Worm (Caenorhabditis elegans) whole organism, L1 larva: ENCODE results near the gene F22B5.10.

ENCODE experiments used
- C34B4.2 ChIP-seq: sonication (generic microtip); optimal IDR thresholded peaks from 2 replicates; lab custom pipeline; 2017; ENCODE audit warnings: mild to moderate bottlenecking, missing genetic modification characterization, missing compliant biosample characterization
- F16B12.6 ChIP-seq: fragments of 150-350 bp; optimal IDR thresholded peaks from 2 replicates; lab custom pipeline; 2014; ENCODE audit warnings: missing biosample characterization, missing genetic modification characterization
- Y116A8C.19 ChIP-seq: sonication (generic microtip); optimal IDR thresholded peaks from 2 replicates; lab custom pipeline; 2016; ENCODE audit warnings: missing compliant biosample characterization, missing genetic modification characterization, borderline replicate concordance
- blmp-1 ChIP-seq: fragments of 150-350 bp; optimal IDR thresholded peaks from 2 replicates; lab custom pipeline; 2014; ENCODE audit warnings: missing biosample characterization, missing genetic modification characterization
- ceh-63 ChIP-seq: fragments of 200-800 bp; sonication (Bioruptor generic); optimal IDR thresholded peaks from 2 replicates; lab custom pipeline; 2018; ENCODE audit warnings: mild to moderate bottlenecking, missing genetic modification characterization, missing compliant biosample characterization
- ceh-8 ChIP-seq: fragments of 200-800 bp; sonication (Bioruptor generic); optimal IDR thresholded peaks from 2 replicates; lab custom pipeline; 2018; ENCODE audit warnings: mild to moderate bottlenecking, missing genetic modification characterization, moderate library complexity, missing compliant biosample characterization
- ceh-88 ChIP-seq: fragments of 200-800 bp; sonication (Bioruptor generic); IDR thresholded peaks from 2 replicates; pipeline ENCODE4 v1.3.6; 2022; ENCODE audit warnings: missing genetic modification characterization, missing compliant biosample characterization
- ces-1 ChIP-seq: fragments of 150-350 bp; optimal IDR thresholded peaks from 2 replicates; lab custom pipeline; 2014; ENCODE audit warnings: missing biosample characterization, missing genetic modification reagents, missing genetic modification characterization
- dsc-1 ChIP-seq: sonication (generic microtip); optimal IDR thresholded peaks from 2 replicates; lab custom pipeline; 2016; ENCODE audit warnings: mild to moderate bottlenecking, missing genetic modification characterization, missing compliant biosample characterization
- egl-13 ChIP-seq: sonication (generic microtip); optimal IDR thresholded peaks from 2 replicates; lab custom pipeline; 2016; ENCODE audit warnings: missing genotype, missing genetic modification reagents, missing genetic modification characterization, missing compliant biosample characterization
- egl-27 ChIP-seq, 2 experiments: fragments of 150-350 bp in 1 of 2; sonication (generic microtip); optimal IDR thresholded peaks; 3 replicates each; lab custom pipeline; 2017 to 2018; ENCODE audit warnings: missing biosample characterization in 2 of 2, missing genetic modification characterization in 2 of 2, missing genetic modification reagents in 2 of 2
- elt-3 ChIP-seq, 6 experiments: fragments of 150-350 bp in 1 of 6; sonication (generic microtip); optimal IDR thresholded peaks; 2 replicates each; lab custom pipeline; 2017 to 2018; ENCODE audit warnings: missing biosample characterization in 6 of 6, missing genetic modification characterization in 6 of 6, inconsistent platforms in 1 of 6
- ets-5 ChIP-seq: fragments of 200-800 bp; sonication (Bioruptor generic); IDR thresholded peaks from 2 replicates; pipeline ENCODE4 v1.3.6; 2022; ENCODE audit warnings: missing genetic modification characterization, missing compliant biosample characterization
- fkh-10 ChIP-seq: sonication (generic microtip); optimal IDR thresholded peaks from 2 replicates; lab custom pipeline; 2017; ENCODE audit warnings: missing biosample characterization, missing genetic modification reagents, missing genetic modification characterization
- fkh-8 ChIP-seq: sonication (generic microtip); optimal IDR thresholded peaks from 2 replicates; lab custom pipeline; 2016; ENCODE audit warnings: mild to moderate bottlenecking, missing genetic modification characterization, missing compliant biosample characterization
- fos-1 ChIP-seq: fragments of 150-350 bp; optimal IDR thresholded peaks from 2 replicates; lab custom pipeline; 2014; ENCODE audit warnings: missing biosample characterization, missing genetic modification characterization
- grh-1 ChIP-seq: fragments of 200-800 bp; sonication (Bioruptor generic); IDR thresholded peaks from 2 replicates; pipeline ENCODE4 v1.3.6; 2022; ENCODE audit warnings: missing genetic modification reagents, missing genetic modification characterization, missing compliant biosample characterization
- hlh-17 ChIP-seq: fragments of 200-800 bp; sonication (Bioruptor generic); optimal IDR thresholded peaks from 2 replicates; lab custom pipeline; 2018; ENCODE audit warnings: missing genetic modification characterization, mild to moderate bottlenecking, missing compliant biosample characterization, moderate library complexity, borderline replicate concordance
- hlh-4 ChIP-seq: sonication (generic microtip); optimal IDR thresholded peaks from 2 replicates; lab custom pipeline; 2016; ENCODE audit warnings: mild to moderate bottlenecking, missing genetic modification characterization, missing compliant biosample characterization
- hpl-2 ChIP-seq: fragments of 150-350 bp; optimal IDR thresholded peaks from 2 replicates; lab custom pipeline; 2014; ENCODE audit warnings: missing biosample characterization, missing genetic modification reagents, missing genetic modification characterization
- irx-1 ChIP-seq: sonication (generic microtip); optimal IDR thresholded peaks from 2 replicates; lab custom pipeline; 2016; ENCODE audit warnings: missing genetic modification characterization, missing compliant biosample characterization
- jun-1 ChIP-seq: fragments of 150-350 bp; optimal IDR thresholded peaks from 2 replicates; lab custom pipeline; 2014; ENCODE audit warnings: missing biosample characterization, missing genetic modification reagents, missing genetic modification characterization
- lin-14 ChIP-seq: fragments of 200-800 bp; sonication (Bioruptor generic); optimal IDR thresholded peaks from 2 replicates; lab custom pipeline; 2018; ENCODE audit warnings: mild to moderate bottlenecking, missing genetic modification characterization, moderate library complexity, missing compliant biosample characterization
- lin-35 ChIP-seq, 2 experiments: fragments of 150-350 bp; optimal IDR thresholded peaks; 2 replicates each; lab custom pipeline; 2014; ENCODE audit warnings: missing biosample characterization in 2 of 2, missing genetic modification characterization in 2 of 2, missing genetic modification reagents in 2 of 2
- lin-39 ChIP-seq: fragments of 150-350 bp; optimal IDR thresholded peaks from 2 replicates; lab custom pipeline; 2014; ENCODE audit warnings: missing biosample characterization, missing genetic modification reagents, missing genetic modification characterization
- lsy-2 ChIP-seq, 2 experiments: fragments of 150-350 bp; optimal IDR thresholded peaks; 2 replicates each; lab custom pipeline; 2014; ENCODE audit warnings: missing biosample characterization in 2 of 2, missing genetic modification characterization in 2 of 2
- mab-9 ChIP-seq: fragments of 200-800 bp; sonication (Bioruptor generic); IDR thresholded peaks from 2 replicates; pipeline ENCODE4 v1.3.6; 2022; ENCODE audit warnings: missing genetic modification reagents, missing genetic modification characterization, missing compliant biosample characterization
- mdl-1 ChIP-seq, 2 experiments: fragments of 150-350 bp; optimal IDR thresholded peaks; 2 replicates each; lab custom pipeline; 2014 to 2017; ENCODE audit warnings: missing biosample characterization in 2 of 2, missing genetic modification characterization in 2 of 2, inconsistent platforms in 1 of 2
- mef-2 ChIP-seq: fragments of 150-350 bp; optimal IDR thresholded peaks from 2 replicates; lab custom pipeline; 2014; ENCODE audit warnings: missing biosample characterization, missing genetic modification characterization
- mep-1 ChIP-seq: fragments of 150-350 bp; optimal IDR thresholded peaks from 2 replicates; lab custom pipeline; 2014; ENCODE audit warnings: missing biosample characterization, missing genetic modification characterization
- nhr-20 ChIP-seq: sonication (generic microtip); optimal IDR thresholded peaks from 2 replicates; lab custom pipeline; 2016; ENCODE audit warnings: mild to moderate bottlenecking, missing genetic modification characterization, missing compliant biosample characterization
- nhr-237 ChIP-seq: fragments of 150-350 bp; optimal IDR thresholded peaks from 2 replicates; lab custom pipeline; 2014; ENCODE audit warnings: missing biosample characterization, missing genetic modification characterization
- nhr-28 ChIP-seq: fragments of 150-350 bp; optimal IDR thresholded peaks from 2 replicates; lab custom pipeline; 2014; ENCODE audit warnings: missing biosample characterization, missing genetic modification characterization
- nhr-47 ChIP-seq: sonication (generic microtip); optimal IDR thresholded peaks from 2 replicates; lab custom pipeline; 2016; ENCODE audit warnings: mild to moderate bottlenecking, missing genetic modification characterization, moderate library complexity, missing compliant biosample characterization
- nhr-71 ChIP-seq: sonication (generic microtip); optimal IDR thresholded peaks from 2 replicates; lab custom pipeline; 2016; ENCODE audit warnings: mild to moderate bottlenecking, missing genetic modification characterization, moderate library complexity, missing compliant biosample characterization
- nhr-76 ChIP-seq: sonication (generic microtip); optimal IDR thresholded peaks from 2 replicates; lab custom pipeline; 2017; ENCODE audit warnings: missing biosample characterization, missing genetic modification characterization
- nhr-77 ChIP-seq: fragments of 150-350 bp; optimal IDR thresholded peaks from 2 replicates; lab custom pipeline; 2014; ENCODE audit warnings: missing biosample characterization, missing genetic modification characterization
- pax-3 ChIP-seq: fragments of 200-800 bp; sonication (Bioruptor generic); optimal IDR thresholded peaks from 2 replicates; lab custom pipeline; 2018; ENCODE audit warnings: mild to moderate bottlenecking, missing genetic modification characterization, moderate library complexity, missing compliant biosample characterization
- pqm-1 ChIP-seq: sonication (generic microtip); optimal IDR thresholded peaks from 3 replicates; lab custom pipeline; 2017; ENCODE audit warnings: missing biosample characterization, missing genetic modification characterization
- rnt-1 ChIP-seq: sonication (generic microtip); optimal IDR thresholded peaks from 2 replicates; lab custom pipeline; 2016; ENCODE audit warnings: mild to moderate bottlenecking, missing genetic modification characterization, moderate library complexity, missing compliant biosample characterization
- snpc-4 ChIP-seq: fragments of 150-350 bp; optimal IDR thresholded peaks from 2 replicates; lab custom pipeline; 2014; ENCODE audit warnings: missing biosample characterization, missing genetic modification characterization
- snu-23 ChIP-seq: sonication (generic microtip); optimal IDR thresholded peaks from 2 replicates; lab custom pipeline; 2016; ENCODE audit warnings: missing genetic modification characterization, missing compliant biosample characterization
- sox-4 ChIP-seq: sonication (generic microtip); optimal IDR thresholded peaks from 2 replicates; lab custom pipeline; 2016; ENCODE audit warnings: missing genetic modification characterization, missing compliant biosample characterization
- sptf-1 ChIP-seq: fragments of 150-350 bp; optimal IDR thresholded peaks from 2 replicates; lab custom pipeline; 2014; ENCODE audit warnings: missing biosample characterization, missing genetic modification characterization
- sup-37 ChIP-seq: fragments of 200-800 bp; sonication (Bioruptor generic); optimal IDR thresholded peaks from 2 replicates; lab custom pipeline; 2018; ENCODE audit warnings: mild to moderate bottlenecking, missing genetic modification characterization, missing compliant biosample characterization
- tbx-2 ChIP-seq: sonication (generic microtip); optimal IDR thresholded peaks from 2 replicates; lab custom pipeline; 2016; ENCODE audit warnings: missing genetic modification characterization, missing compliant biosample characterization
- tlp-1 ChIP-seq: fragments of 150-350 bp; optimal IDR thresholded peaks from 2 replicates; lab custom pipeline; 2014; ENCODE audit warnings: missing biosample characterization, missing genetic modification characterization
- unc-130 ChIP-seq: fragments of 150-350 bp; optimal IDR thresholded peaks from 2 replicates; lab custom pipeline; 2017; ENCODE audit warnings: missing biosample characterization, missing genetic modification characterization, inconsistent platforms
- unc-30 ChIP-seq: sonication (generic microtip); optimal IDR thresholded peaks from 2 replicates; lab custom pipeline; 2017; ENCODE audit warnings: missing biosample characterization, missing genetic modification characterization
- unc-62 ChIP-seq: fragments of 150-350 bp; optimal IDR thresholded peaks from 2 replicates; lab custom pipeline; 2014; ENCODE audit warnings: missing biosample characterization, missing genetic modification reagents, missing genetic modification characterization
- vab-15 ChIP-seq: sonication (generic microtip); optimal IDR thresholded peaks from 2 replicates; lab custom pipeline; 2017; ENCODE audit warnings: missing genotype, mild to moderate bottlenecking, missing genetic modification characterization, missing compliant biosample characterization
- xbp-1 ChIP-seq: sonication (generic microtip); optimal IDR thresholded peaks from 2 replicates; lab custom pipeline; 2016; ENCODE audit warnings: missing genetic modification characterization, missing compliant biosample characterization
- ztf-11 ChIP-seq, 2 experiments: sonication (generic microtip); optimal IDR thresholded peaks; 2 replicates each; lab custom pipeline; 2016 to 2017; ENCODE audit warnings: missing genetic modification characterization in 2 of 2, missing biosample characterization in 1 of 2, missing compliant biosample characterization in 1 of 2
- ztf-4 ChIP-seq: fragments of 150-350 bp; optimal IDR thresholded peaks from 2 replicates; lab custom pipeline; 2014; ENCODE audit warnings: missing biosample characterization, missing genetic modification characterization

Gene F22B5.10

DNA sequence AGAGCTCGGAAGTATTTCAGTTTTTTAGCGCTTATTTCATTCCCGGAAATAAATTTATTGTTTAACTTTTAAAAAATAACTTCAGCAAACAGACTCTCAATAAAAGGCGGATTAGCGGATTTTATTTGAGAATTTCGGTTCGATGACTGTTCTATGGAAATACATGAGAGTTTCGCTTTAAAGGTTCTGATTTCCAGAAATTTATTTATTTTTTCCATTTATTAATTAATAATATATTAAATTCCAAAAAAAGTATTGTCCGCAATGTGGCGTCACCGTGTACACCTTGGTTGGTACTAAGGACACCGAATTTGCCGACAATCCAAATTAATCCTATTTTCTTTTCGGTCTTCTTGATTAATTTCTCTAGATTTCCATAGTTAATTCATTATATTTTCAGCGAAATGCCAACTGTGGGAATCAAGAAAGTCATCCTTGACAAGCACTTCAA lies 2.5 kb upstream of the F22B5.10 start, which contains the start of gene fars-3 (continued):
- no peak for TF ChIP-seq nhr-76 (tag; lab: Kevin White, UChicago)
- TF ChIP-seq nhr-20: peak; percentile 5
- no peak for TF ChIP-seq Y116A8C.19 (tag; lab: Kevin White, UChicago)
- TF ChIP-seq ztf-4 (tag; lab: Kevin White, UChicago): no peak
- no peak for TF ChIP-seq fos-1 (tag; lab: Kevin White, UChicago)
- TF ChIP-seq egl-13 (tag; lab: Kevin White, UChicago): no peak
- TF ChIP-seq unc-130 (tag; lab: Kevin White, UChicago): peak; percentile 38
- TF ChIP-seq nhr-28 (tag; lab: Kevin White, UChicago): no peak
- peak; percentile 78 for TF ChIP-seq F16B12.6 (tag; lab: Kevin White, UChicago)
- no peak for TF ChIP-seq egl-27 (tag; optimal IDR thresholded peaks at IDR 0.05; lab: Kevin White, UChicago)
- no peak for TF ChIP-seq fkh-8
- no peak for TF ChIP-seq unc-30 (tag; lab: Kevin White, UChicago)
- TF ChIP-seq ceh-8 (GFP tag; lab: Kevin White, UChicago): no peak
- no peak for TF ChIP-seq rnt-1 (tag; lab: Kevin White, UChicago)
- TF ChIP-seq snu-23 (GFP tag; lab: Kevin White, UChicago): peak; percentile 31
- TF ChIP-seq irx-1: no peak
- TF ChIP-seq unc-62 (GFP tag; lab: Kevin White, UChicago): no peak
- no peak for TF ChIP-seq ets-5
- no peak for TF ChIP-seq elt-3 (tag; optimal IDR thresholded peaks at IDR 0.05; lab: Kevin White, UChicago)
- TF ChIP-seq mep-1 (tag; lab: Kevin White, UChicago): peak; percentile 70
- no peak for TF ChIP-seq C34B4.2 (tag; lab: Kevin White, UChicago)
- no peak for TF ChIP-seq sptf-1 (tag; lab: Kevin White, UChicago)
- no peak for TF ChIP-seq nhr-77 (tag; lab: Kevin White, UChicago)
- TF ChIP-seq nhr-47: no peak
- no peak for TF ChIP-seq ceh-63 (GFP tag; lab: Kevin White, UChicago)
- TF ChIP-seq lin-35 (GFP tag; optimal IDR thresholded peaks at IDR 0.05; lab: Kevin White, UChicago): peak in 1 of 2 experiments; percentile 28
- no peak for TF ChIP-seq mab-9 (GFP tag; lab: Robert Waterston, UW)
- no peak for TF ChIP-seq mef-2
- no peak for TF ChIP-seq jun-1
- TF ChIP-seq lin-39 (tag; lab: Kevin White, UChicago): no peak
- TF ChIP-seq nhr-237 (tag; lab: Kevin White, UChicago): no peak
- TF ChIP-seq hlh-4 (tag; lab: Kevin White, UChicago): no peak
- TF ChIP-seq vab-15: no peak
- TF ChIP-seq lin-14 (GFP tag; lab: Kevin White, UChicago): no peak
- TF ChIP-seq snpc-4 (tag; lab: Kevin White, UChicago): peak; percentile 12
- no peak for TF ChIP-seq hlh-17 (GFP tag; lab: Kevin White, UChicago)
- TF ChIP-seq ceh-88 (GFP tag; lab: Robert Waterston, UW): no peak
- TF ChIP-seq nhr-71 (tag; lab: Kevin White, UChicago): peak; percentile 30
- TF ChIP-seq hpl-2 (GFP tag; lab: Kevin White, UChicago): no peak
- peak; percentile 52 for TF ChIP-seq blmp-1 (tag; lab: Kevin White, UChicago)
- no peak for TF ChIP-seq fkh-10 (GFP tag; lab: Kevin White, UChicago)
- no peak for TF ChIP-seq dsc-1 (tag; lab: Kevin White, UChicago)
- TF ChIP-seq tlp-1 (tag; lab: Kevin White, UChicago): no peak
- no peak for TF ChIP-seq ztf-11 (tag; optimal IDR thresholded peaks at IDR 0.05; lab: Kevin White, UChicago)
- TF ChIP-seq lsy-2 (tag; optimal IDR thresholded peaks at IDR 0.05; lab: Kevin White, UChicago): peak; percentile 33 to 59
- TF ChIP-seq tbx-2 (tag; lab: Kevin White, UChicago): no peak
- TF ChIP-seq pqm-1 (tag; lab: Kevin White, UChicago): no peak
- no peak for TF ChIP-seq mdl-1 (tag; optimal IDR thresholded peaks at IDR 0.05; lab: Kevin White, UChicago)
- TF ChIP-seq ces-1 (GFP tag; lab: Kevin White, UChicago): no peak
- TF ChIP-seq xbp-1 (tag; lab: Kevin White, UChicago): peak; percentile 13
- no peak for TF ChIP-seq sox-4 (tag; lab: Kevin White, UChicago)
- TF ChIP-seq pax-3: no peak
- TF ChIP-seq sup-37 (GFP tag; lab: Kevin White, UChicago): no peak
- no peak for TF ChIP-seq grh-1 (GFP tag; lab: Robert Waterston, UW)
